Worm (Caenorhabditis elegans) whole organism, late embryonic: Measurements from ENCODE around the gene C26D10.3.

ENCODE experiments used
- C38D4.7 ChIP-seq: fragments of 200-800 bp; sonication (Bioruptor generic); optimal IDR thresholded peaks from 2 replicates; lab custom pipeline; 2018; ENCODE audit warnings: mild to moderate bottlenecking, missing genetic modification characterization, moderate library complexity, missing compliant biosample characterization
- K02D7.2 ChIP-seq: sonication (generic microtip); optimal IDR thresholded peaks from 2 replicates; lab custom pipeline; 2017; ENCODE audit warnings: mild to moderate bottlenecking, missing genetic modification characterization, missing compliant biosample characterization
- T23F11.4 ChIP-seq: fragments of 200-800 bp; sonication (Bioruptor generic); optimal IDR thresholded peaks from 2 replicates; lab custom pipeline; 2018; ENCODE audit warnings: mild to moderate bottlenecking, missing genetic modification characterization, missing compliant biosample characterization
- ceh-18 ChIP-seq: sonication (generic microtip); optimal IDR thresholded peaks from 2 replicates; lab custom pipeline; 2016; ENCODE audit warnings: missing genetic modification characterization, missing compliant biosample characterization
- ceh-22 ChIP-seq: sonication (generic microtip); optimal IDR thresholded peaks from 2 replicates; lab custom pipeline; 2017; ENCODE audit warnings: missing biosample characterization, missing genetic modification characterization
- ceh-30 ChIP-seq: fragments of 150-350 bp; optimal IDR thresholded peaks from 2 replicates; lab custom pipeline; 2014; ENCODE audit warnings: missing biosample characterization, missing genetic modification characterization
- ceh-31 ChIP-seq: sonication (generic microtip); optimal IDR thresholded peaks from 2 replicates; lab custom pipeline; 2016; ENCODE audit warnings: missing genetic modification characterization, missing compliant biosample characterization
- ceh-34 ChIP-seq: sonication (generic microtip); optimal IDR thresholded peaks from 2 replicates; lab custom pipeline; 2016; ENCODE audit warnings: mild to moderate bottlenecking, missing genetic modification characterization, missing compliant biosample characterization
- che-1 ChIP-seq: sonication (generic microtip); optimal IDR thresholded peaks from 2 replicates; lab custom pipeline; 2016; ENCODE audit warnings: mild to moderate bottlenecking, missing genetic modification characterization, missing compliant biosample characterization
- dmd-4 ChIP-seq: sonication (generic microtip); optimal IDR thresholded peaks from 2 replicates; lab custom pipeline; 2016; ENCODE audit warnings: borderline replicate concordance, missing genetic modification characterization, missing compliant biosample characterization
- ets-4 ChIP-seq: sonication (generic microtip); optimal IDR thresholded peaks from 2 replicates; lab custom pipeline; 2016; ENCODE audit warnings: missing genetic modification characterization, missing compliant biosample characterization
- eyg-1 ChIP-seq: sonication (generic microtip); optimal IDR thresholded peaks from 2 replicates; lab custom pipeline; 2016; ENCODE audit warnings: missing genotype, missing genetic modification characterization, missing compliant biosample characterization
- fkh-6 ChIP-seq: sonication (generic microtip); optimal IDR thresholded peaks from 2 replicates; lab custom pipeline; 2016; ENCODE audit warnings: missing genetic modification characterization, missing compliant biosample characterization
- gmeb-2 ChIP-seq: sonication (generic microtip); optimal IDR thresholded peaks from 2 replicates; lab custom pipeline; 2016; ENCODE audit warnings: missing genetic modification characterization, inconsistent platforms, missing compliant biosample characterization
- hlh-30 ChIP-seq: sonication (generic microtip); optimal IDR thresholded peaks from 2 replicates; lab custom pipeline; 2017; ENCODE audit warnings: antibody characterized with exemption, missing genetic modification characterization, missing compliant biosample characterization; ENCODE audit not compliant: insufficient read depth
- hlh-6 ChIP-seq: sonication (generic microtip); optimal IDR thresholded peaks from 2 replicates; lab custom pipeline; 2016; ENCODE audit warnings: missing genotype, missing genetic modification characterization, missing compliant biosample characterization
- hlh-8 ChIP-seq: sonication (generic microtip); optimal IDR thresholded peaks from 2 replicates; lab custom pipeline; 2016; ENCODE audit warnings: missing genotype, missing genetic modification characterization, missing compliant biosample characterization
- lin-11 ChIP-seq: fragments of 200-800 bp; sonication (Bioruptor generic); optimal IDR thresholded peaks from 2 replicates; lab custom pipeline; 2018; ENCODE audit warnings: mild to moderate bottlenecking, missing genetic modification characterization, missing compliant biosample characterization
- madf-2 ChIP-seq: sonication (generic microtip); optimal IDR thresholded peaks from 2 replicates; lab custom pipeline; 2017; ENCODE audit warnings: missing genetic modification characterization, missing compliant biosample characterization
- nhr-11 ChIP-seq: fragments of 150-350 bp; optimal IDR thresholded peaks from 2 replicates; lab custom pipeline; 2014; ENCODE audit warnings: missing biosample characterization, missing genetic modification characterization
- npax-4 ChIP-seq: sonication (generic microtip); optimal IDR thresholded peaks from 2 replicates; lab custom pipeline; 2016; ENCODE audit warnings: missing genetic modification characterization, missing compliant biosample characterization
- odd-2 ChIP-seq: sonication (generic microtip); optimal IDR thresholded peaks from 2 replicates; lab custom pipeline; 2017; ENCODE audit warnings: antibody characterized with exemption, mild to moderate bottlenecking, missing genetic modification characterization, missing compliant biosample characterization
- pag-3 ChIP-seq: sonication (generic microtip); optimal IDR thresholded peaks from 2 replicates; lab custom pipeline; 2016; ENCODE audit warnings: missing compliant biosample characterization, missing genetic modification characterization, borderline replicate concordance
- pha-4 ChIP-seq: fragments of 150-350 bp; optimal IDR thresholded peaks from 2 replicates; lab custom pipeline; 2018; ENCODE audit warnings: missing biosample characterization, missing genetic modification reagents, missing genetic modification characterization
- pqm-1 ChIP-seq: sonication (generic microtip); optimal IDR thresholded peaks from 2 replicates; lab custom pipeline; 2016; ENCODE audit warnings: missing genetic modification characterization, missing compliant biosample characterization
- ref-2 ChIP-seq: sonication (generic microtip); optimal IDR thresholded peaks from 2 replicates; lab custom pipeline; 2016; ENCODE audit warnings: missing genetic modification characterization, missing compliant biosample characterization
- syd-9 ChIP-seq: sonication (generic microtip); optimal IDR thresholded peaks from 2 replicates; lab custom pipeline; 2016; ENCODE audit warnings: mild to moderate bottlenecking, missing genetic modification characterization, moderate library complexity, missing compliant biosample characterization
- ttx-3 ChIP-seq: sonication (generic microtip); optimal IDR thresholded peaks from 2 replicates; lab custom pipeline; 2016; ENCODE audit warnings: missing genetic modification reagents, missing genetic modification characterization, missing compliant biosample characterization
- unc-3 ChIP-seq, 2 experiments: fragments of 200-800 bp in 1 of 2; sonication (Bioruptor generic) in 1 of 2; sonication (generic microtip) in 1 of 2; conservative IDR thresholded peaks in 1 of 2; optimal IDR thresholded peaks in 1 of 2; 2 replicates each; pipeline versions ENCODE4 v1.3.6 to Lab custom; 2016 to 2022; ENCODE audit warnings: missing compliant biosample characterization in 2 of 2, missing genetic modification characterization in 2 of 2, missing genetic modification reagents in 1 of 2
- unc-42 ChIP-seq: sonication (generic microtip); optimal IDR thresholded peaks from 2 replicates; lab custom pipeline; 2016; ENCODE audit warnings: missing genotype, missing genetic modification characterization, missing compliant biosample characterization
- unc-86 ChIP-seq: sonication (generic microtip); optimal IDR thresholded peaks from 2 replicates; lab custom pipeline; 2016; ENCODE audit warnings: missing genetic modification characterization, missing compliant biosample characterization
- ztf-16 ChIP-seq: sonication (generic microtip); optimal IDR thresholded peaks from 2 replicates; lab custom pipeline; 2017; ENCODE audit warnings: missing genetic modification characterization, missing compliant biosample characterization

The C26D10.3 gene

DNA sequence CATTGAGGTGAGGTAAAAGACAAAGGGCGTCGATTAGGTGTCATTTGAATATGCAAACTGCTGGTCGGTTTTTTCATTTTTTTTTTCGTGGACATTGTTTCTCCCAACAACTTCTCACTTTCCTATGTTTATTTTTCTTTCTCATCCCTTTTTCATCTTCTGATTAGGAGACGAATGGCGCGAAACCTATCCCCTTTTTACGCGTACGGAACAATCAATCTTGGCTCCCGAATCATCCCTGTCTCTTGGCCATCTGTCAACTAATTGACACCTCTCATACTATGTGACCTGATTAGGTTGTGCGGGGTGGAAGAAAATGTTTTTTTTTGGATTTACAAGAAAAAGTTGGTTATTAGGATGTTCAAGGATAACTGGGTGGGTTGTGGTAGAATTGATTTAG lies 19.6 kb downstream of the C26D10.3 start:
- TF ChIP-seq ceh-30 (tag; lab: Kevin White, UChicago) (no peak), ets-4 (tag; lab: Kevin White, UChicago) (no peak), ceh-18 (tag; lab: Kevin White, UChicago) (no peak), unc-3 (GFP tag; conservative IDR thresholded peaks at IDR 0.05; lab: Robert Waterston, UW) (no peak), unc-3 (tag; optimal IDR thresholded peaks at IDR 0.05; lab: Kevin White, UChicago) (no peak), eyg-1 (tag; lab: Kevin White, UChicago) (no peak), gmeb-2 (tag; lab: Kevin White, UChicago) (no peak), nhr-11 (tag; lab: Kevin White, UChicago) (no peak), pha-4 (no peak), che-1 (no peak), madf-2 (no peak), hlh-8 (tag; lab: Kevin White, UChicago) (no peak), hlh-6 (tag; lab: Kevin White, UChicago) (no peak), fkh-6 (no peak), pqm-1 (tag; lab: Kevin White, UChicago) (no peak), ztf-16 (tag; lab: Kevin White, UChicago) (no peak), pag-3 (no peak), ceh-22 (tag; lab: Kevin White, UChicago) (no peak), lin-11 (no peak)

ce11 chrII:8345613-8346012 lies 20.4 kb downstream of the C26D10.3 start:
- TF ChIP-seq unc-3 (GFP tag; conservative IDR thresholded peaks at IDR 0.05; lab: Robert Waterston, UW) (no peak), unc-3 (tag; optimal IDR thresholded peaks at IDR 0.05; lab: Kevin White, UChicago) (no peak), npax-4 (tag; lab: Kevin White, UChicago) (no peak), ceh-30 (tag; lab: Kevin White, UChicago) (no peak), K02D7.2 (tag; lab: Kevin White, UChicago) (no peak), syd-9 (tag; lab: Kevin White, UChicago) (no peak), ttx-3 (tag; lab: Kevin White, UChicago) (no peak), hlh-30 (tag; lab: Kevin White, UChicago) (no peak)

- no peak for TF ChIP-seq K02D7.2 (tag; lab: Kevin White, UChicago)
- no peak for TF ChIP-seq unc-3 (GFP tag; conservative IDR thresholded peaks at IDR 0.05; lab: Robert Waterston, UW)
- TF ChIP-seq unc-3 (tag; optimal IDR thresholded peaks at IDR 0.05; lab: Kevin White, UChicago): no peak
- TF ChIP-seq dmd-4 (tag; lab: Kevin White, UChicago): no peak
- TF ChIP-seq C38D4.7 (GFP tag; lab: Kevin White, UChicago): no peak
- no peak for TF ChIP-seq ttx-3 (tag; lab: Kevin White, UChicago)
These were observed 21.2 kb downstream of the C26D10.3 start, which contains the start of gene eff-1 for ce11 chrII:8346384-8346783. TSS of gene eff-1 (plus strand) at chrII:8346684.

- TF ChIP-seq npax-4 (tag; lab: Kevin White, UChicago) (no peak), ceh-34 (tag; lab: Kevin White, UChicago) (no peak), dmd-4 (tag; lab: Kevin White, UChicago) (no peak), ceh-31 (tag; lab: Kevin White, UChicago) (peak; percentile 22), unc-42 (tag; lab: Kevin White, UChicago) (peak; percentile 74), madf-2 (no peak), T23F11.4 (GFP tag; lab: Kevin White, UChicago) (no peak), unc-86 (tag; lab: Kevin White, UChicago) (no peak), hlh-30 (tag; lab: Kevin White, UChicago) (no peak), C38D4.7 (GFP tag; lab: Kevin White, UChicago) (no peak), odd-2 (tag; lab: Kevin White, UChicago) (no peak)
- TF ChIP-seq, all 69 proteins: peak for 2
These were observed 28.1 kb downstream of the C26D10.3 start for ce11 chrII:8353288-8353687.

- no peak for TF ChIP-seq ref-2 (tag; lab: Kevin White, UChicago)
- TF ChIP-seq unc-42 (tag; lab: Kevin White, UChicago): peak; percentile 69
These were observed 29.1 kb downstream of the C26D10.3 start, which contains the start of gene C26D10.6 for ce11 chrII:8354233-8354750. TSS of gene C26D10.6 (minus strand) at chrII:8354700.
